Fruit fly (Drosophila melanogaster): Measurements from ENCODE around the gene atms.

The atms gene

dm6 chr3R:4804828-4805707 is 55.2 kb downstream of the atms start (continued):
- TF ChIP-seq Ets65A (GFP tag) (peak; percentile 81), CG9817 (tag; optimal IDR thresholded peaks at IDR 0.05) (peak; percentile 53), CG16863 (GFP tag; optimal IDR thresholded peaks at IDR 0.05) (no peak), CG11085 (GFP tag; IDR thresholded peaks at IDR 0.05) (peak; percentile 40; the same call in 1 of the 2 replicates), CG10431 (GFP tag; optimal IDR thresholded peaks at IDR 0.05) (peak; percentile 43), Fer2 (tag; optimal IDR thresholded peaks at IDR 0.05) (peak; percentile 46), fd3F (GFP tag; optimal IDR thresholded peaks at IDR 0.05) (peak; percentile 57), bab2 (GFP tag; optimal IDR thresholded peaks at IDR 0.05) (no peak), caup (GFP tag; optimal IDR thresholded peaks at IDR 0.05; ENCODE audit: severe bottlenecking) (peak; percentile 45), Ada2b (GFP tag; IDR thresholded peaks at IDR 0.05) (peak; percentile 66), Drgx (GFP tag; IDR thresholded peaks at IDR 0.05) (0 out of 2 replicates have a peak, but pooled peaks have one; percentile 21), sna (GFP tag; IDR thresholded peaks at IDR 0.05; ENCODE audit: partially characterized antibody) (0 out of 2 replicates have a peak, but pooled peaks have one; percentile 19), CG18599 (GFP tag; optimal IDR thresholded peaks at IDR 0.05) (peak; percentile 71), CG2712 (tag; optimal IDR thresholded peaks at IDR 0.05) (peak; percentile 83), Awh (GFP tag; IDR thresholded peaks at IDR 0.05) (0 out of 2 replicates have a peak, but pooled peaks have one; percentile 41), CG6683 (GFP tag; optimal IDR thresholded peaks at IDR 0.05) (no peak), lmd (GFP tag; IDR thresholded peaks at IDR 0.05) (peak; percentile 75), CG2202 (tag; optimal IDR thresholded peaks at IDR 0.05) (peak; percentile 11), unpg (GFP tag; optimal IDR thresholded peaks at IDR 0.05) (peak; percentile 82), CG17568 (GFP tag; optimal IDR thresholded peaks at IDR 0.05) (peak; percentile 28), h (optimal IDR thresholded peaks at IDR 0.05) (no peak), CG13123 (GFP tag; optimal IDR thresholded peaks at IDR 0.05) (no peak), CG12071 (GFP tag; optimal IDR thresholded peaks at IDR 0.05) (no peak), CG6254 (GFP tag; optimal IDR thresholded peaks at IDR 0.05) (peak; percentile 61), lola (GFP tag; optimal IDR thresholded peaks at IDR 0.05) (peak in 2 of 3 experiments; percentile 45 to 68), unc-4 (GFP tag; IDR thresholded peaks at IDR 0.05; ENCODE audit: partially characterized antibody) (no peak), HmgZ (tag; optimal IDR thresholded peaks at IDR 0.05) (peak; percentile 29), CG7745 (tag; optimal IDR thresholded peaks at IDR 0.05) (no peak), ttk (GFP tag; IDR thresholded peaks at IDR 0.05) (peak; percentile 48), Abd-B (GFP tag; optimal IDR thresholded peaks at IDR 0.05) (peak; percentile 64), CG31441 (GFP tag; IDR thresholded peaks at IDR 0.05) (peak; percentile 85), crc (GFP tag; optimal IDR thresholded peaks at IDR 0.05) (no peak), CG12299 (tag; optimal IDR thresholded peaks at IDR 0.05) (peak; percentile 35), Fer3 (tag; optimal IDR thresholded peaks at IDR 0.05) (peak; percentile 65), Xbp1 (GFP tag; optimal IDR thresholded peaks at IDR 0.05) (peak; percentile 27), CG32772 (GFP tag; IDR thresholded peaks at IDR 0.05) (peak; percentile 45; the same call in 1 of the 2 replicates), gsb (GFP tag; IDR thresholded peaks at IDR 0.05) (0 out of 2 replicates have a peak, but pooled peaks have one; percentile 26), Pdp1 (GFP tag; optimal IDR thresholded peaks at IDR 0.05) (peak; percentile 1 to 92), bbx (GFP tag; IDR thresholded peaks at IDR 0.05; ENCODE audit: partially characterized antibody) (0 out of 2 replicates have a peak, but pooled peaks have one; percentile 33), tio (GFP tag; optimal IDR thresholded peaks at IDR 0.05) (peak; percentile 26), chinmo (GFP tag; IDR thresholded peaks at IDR 0.05; ENCODE audit: partially characterized antibody) (peak; percentile 83; the same call in 1 of the 4 replicates), CG9932 (GFP tag; IDR thresholded peaks at IDR 0.05) (peak; percentile 20), zen2 (GFP tag; IDR thresholded peaks at IDR 0.05; ENCODE audit: partially characterized antibody) (no peak), CG1792 (GFP tag; optimal IDR thresholded peaks at IDR 0.05) (no peak), Jarid2 (GFP tag; optimal IDR thresholded peaks at IDR 0.05) (peak; percentile 39), sc (optimal IDR thresholded peaks at IDR 0.05) (no peak), sc (GFP tag; optimal IDR thresholded peaks at IDR 0.05) (peak; percentile 30)
